Fruit fly (Drosophila melanogaster): ENCODE results near the gene CG31735.

- no peak for TF ChIP-seq Pif1A (GFP tag; optimal IDR thresholded peaks at IDR 0.05)
- TF ChIP-seq CG8159 (tag; optimal IDR thresholded peaks at IDR 0.05) = peak; percentile 23
- no peak; the same call in 2 of the 3 replicates for TF ChIP-seq CG4496 (GFP tag; IDR thresholded peaks at IDR 0.05)
These were observed 17.8 kb downstream of the CG31735 start for dm6 chr2L:15912901-15913673.

Data from whole organism, pupa.